Fruit fly (Drosophila melanogaster) S2 (cell line): ENCODE results near the gene Vha68-3.

Source experiments
- CG8478 ChIP-seq: fragments of >200 bp; optimal IDR thresholded peaks from 2 replicates; lab custom pipeline; 2018
- CTCF ChIP-seq, 2 experiments: fragments of >200 bp; optimal IDR thresholded peaks; 2 replicates each; lab custom pipeline; 2018

dm6 chr2L:12974562-12975366, 3.8 kb upstream of the Vha68-3 start:
- TF ChIP-seq CTCF (optimal IDR thresholded peaks at IDR 0.05; lab: Kevin White, UChicago) (no peak), CG8478 (lab: Kevin White, UChicago) (no peak)
